Worm (Caenorhabditis elegans) whole organism, L4 larva: Measurements from ENCODE around the gene srx-47.

Experiments used
- ctbp-1 ChIP-seq: fragments of 200-800 bp; sonication (Bioruptor generic); IDR thresholded peaks from 2 replicates; pipeline ENCODE4 v1.3.6; 2022; ENCODE audit warnings: missing genetic modification reagents, missing genetic modification characterization, missing compliant biosample characterization
- daf-16 ChIP-seq, 3 experiments: sonication (generic microtip); optimal IDR thresholded peaks; 2 replicates each; lab custom pipeline; 2016 to 2017; ENCODE audit warnings: missing genetic modification characterization in 3 of 3, missing genetic modification reagents in 3 of 3, mild to moderate bottlenecking in 2 of 3, missing compliant biosample characterization in 2 of 3, missing biosample characterization in 1 of 3, moderate library complexity in 1 of 3
- lin-1 ChIP-seq: fragments of 200-800 bp; sonication (Bioruptor generic); IDR thresholded peaks from 2 replicates; pipeline ENCODE4 v1.3.6; 2022; ENCODE audit warnings: missing genetic modification reagents, missing genetic modification characterization, missing compliant biosample characterization
- lin-15B ChIP-seq: fragments of 150-350 bp; sonication (generic microtip); optimal IDR thresholded peaks from 3 replicates; lab custom pipeline; 2014; ENCODE audit warnings: missing biosample characterization, missing genetic modification characterization
- nhr-10 ChIP-seq: fragments of 150-350 bp; optimal IDR thresholded peaks from 2 replicates; lab custom pipeline; 2014; ENCODE audit warnings: missing biosample characterization, missing genetic modification characterization
- nhr-237 ChIP-seq: sonication (generic microtip); optimal IDR thresholded peaks from 2 replicates; lab custom pipeline; 2017; ENCODE audit warnings: missing biosample characterization, missing genetic modification characterization
- nhr-28 ChIP-seq: fragments of 150-350 bp; optimal IDR thresholded peaks from 2 replicates; lab custom pipeline; 2014; ENCODE audit warnings: missing biosample characterization, missing genetic modification characterization
- nhr-48 ChIP-seq: sonication (generic microtip); optimal IDR thresholded peaks from 2 replicates; lab custom pipeline; 2016; ENCODE audit warnings: mild to moderate bottlenecking, missing genetic modification characterization, missing compliant biosample characterization
- pha-4 ChIP-seq, 2 experiments: fragments of 150-350 bp in 1 of 2; fragments of 200-800 bp in 1 of 2; sonication (Bioruptor generic) in 1 of 2; IDR thresholded peaks in 1 of 2; optimal IDR thresholded peaks in 1 of 2; 2 replicates each; pipeline versions ENCODE4 v1.3.6 to Lab custom; 2014 to 2022; ENCODE audit warnings: missing genetic modification characterization in 2 of 2, missing genetic modification reagents in 2 of 2, missing biosample characterization in 1 of 2, missing compliant biosample characterization in 1 of 2
- snpc-4 ChIP-seq: fragments of 150-350 bp; optimal IDR thresholded peaks from 2 replicates; lab custom pipeline; 2014; ENCODE audit warnings: missing biosample characterization, missing genetic modification characterization
- unc-130 ChIP-seq: sonication (generic microtip); optimal IDR thresholded peaks from 2 replicates; lab custom pipeline; 2016; ENCODE audit warnings: missing genetic modification reagents, missing genetic modification characterization, missing compliant biosample characterization
- zag-1 ChIP-seq: fragments of 150-350 bp; optimal IDR thresholded peaks from 2 replicates; lab custom pipeline; 2014; ENCODE audit warnings: missing biosample characterization, missing genetic modification characterization

DNA sequence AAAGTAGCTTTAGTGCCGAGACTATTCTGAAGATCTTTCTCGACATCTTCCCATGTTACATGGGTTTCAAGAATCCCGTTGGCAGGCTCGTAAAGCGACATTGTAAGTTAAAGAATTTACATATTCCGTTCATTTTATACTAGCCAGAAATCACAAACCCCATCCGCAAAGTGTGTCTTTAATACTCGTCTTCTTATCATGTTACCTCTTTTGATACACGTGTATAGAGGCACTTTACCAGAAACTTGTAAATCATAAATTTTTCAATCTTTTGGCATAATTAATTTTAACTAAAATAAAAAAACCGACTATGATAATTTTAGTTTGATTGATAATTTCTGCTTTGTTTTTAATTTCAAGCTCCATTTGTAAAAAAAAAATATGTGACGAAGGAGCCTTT lies 21.2 kb downstream of the srx-47 start, which contains the start of gene E02C12.6:
- TF ChIP-seq nhr-48 (tag; lab: Kevin White, UChicago) (no peak), unc-130 (GFP tag; lab: Kevin White, UChicago) (no peak), lin-1 (GFP tag; lab: Robert Waterston, UW) (no peak), zag-1 (tag; lab: Kevin White, UChicago) (no peak), nhr-10 (tag; lab: Kevin White, UChicago) (no peak), snpc-4 (no peak), ctbp-1 (no peak), pha-4 (GFP tag; IDR thresholded peaks at IDR 0.05; lab: Robert Waterston, UW) (no peak), pha-4 (tag; optimal IDR thresholded peaks at IDR 0.05; lab: Kevin White, UChicago) (no peak), nhr-237 (tag; lab: Kevin White, UChicago) (no peak), nhr-28 (peak; percentile 10), daf-16 (GFP tag; optimal IDR thresholded peaks at IDR 0.05; lab: Kevin White, UChicago) (no peak), daf-16 (tag; optimal IDR thresholded peaks at IDR 0.05; lab: Kevin White, UChicago) (no peak), lin-15B (tag; lab: Kevin White, UChicago) (no peak)
